Worm (Caenorhabditis elegans) whole organism, late embryonic: Measurements from ENCODE around the gene Y94H6A.10.

Experiments
- F13H6.1 ChIP-seq: sonication (generic microtip); optimal IDR thresholded peaks from 2 replicates; lab custom pipeline; 2016; ENCODE audit warnings: missing genetic modification characterization, missing compliant biosample characterization
- ahr-1 ChIP-seq: sonication (generic microtip); optimal IDR thresholded peaks from 2 replicates; lab custom pipeline; 2016; ENCODE audit warnings: missing genetic modification characterization, missing compliant biosample characterization
- ceh-30 ChIP-seq: fragments of 150-350 bp; optimal IDR thresholded peaks from 2 replicates; lab custom pipeline; 2014; ENCODE audit warnings: missing biosample characterization, missing genetic modification characterization
- ceh-9 ChIP-seq: sonication (generic microtip); optimal IDR thresholded peaks from 2 replicates; lab custom pipeline; 2016; ENCODE audit warnings: mild to moderate bottlenecking, missing genetic modification characterization, inconsistent platforms, missing compliant biosample characterization
- dve-1 ChIP-seq: sonication (generic microtip); optimal IDR thresholded peaks from 2 replicates; lab custom pipeline; 2017; ENCODE audit warnings: antibody characterized with exemption, mild to moderate bottlenecking, missing genetic modification characterization, missing compliant biosample characterization
- eyg-1 ChIP-seq: sonication (generic microtip); optimal IDR thresholded peaks from 2 replicates; lab custom pipeline; 2016; ENCODE audit warnings: missing genotype, missing genetic modification characterization, missing compliant biosample characterization
- lin-11 ChIP-seq: fragments of 200-800 bp; sonication (Bioruptor generic); optimal IDR thresholded peaks from 2 replicates; lab custom pipeline; 2018; ENCODE audit warnings: mild to moderate bottlenecking, missing genetic modification characterization, missing compliant biosample characterization
- nhr-11 ChIP-seq: fragments of 150-350 bp; optimal IDR thresholded peaks from 2 replicates; lab custom pipeline; 2014; ENCODE audit warnings: missing biosample characterization, missing genetic modification characterization
- pag-3 ChIP-seq: sonication (generic microtip); optimal IDR thresholded peaks from 2 replicates; lab custom pipeline; 2016; ENCODE audit warnings: missing compliant biosample characterization, missing genetic modification characterization, borderline replicate concordance
- pqm-1 ChIP-seq: sonication (generic microtip); optimal IDR thresholded peaks from 2 replicates; lab custom pipeline; 2016; ENCODE audit warnings: missing genetic modification characterization, missing compliant biosample characterization
- sox-4 ChIP-seq: sonication (generic microtip); optimal IDR thresholded peaks from 2 replicates; lab custom pipeline; 2017; ENCODE audit warnings: mild to moderate bottlenecking, missing genetic modification characterization, inconsistent platforms, missing compliant biosample characterization
- tbx-2 ChIP-seq: sonication (generic microtip); optimal IDR thresholded peaks from 2 replicates; lab custom pipeline; 2016; ENCODE audit warnings: missing genetic modification characterization, missing compliant biosample characterization
- unc-42 ChIP-seq: sonication (generic microtip); optimal IDR thresholded peaks from 2 replicates; lab custom pipeline; 2016; ENCODE audit warnings: missing genotype, missing genetic modification characterization, missing compliant biosample characterization

DNA sequence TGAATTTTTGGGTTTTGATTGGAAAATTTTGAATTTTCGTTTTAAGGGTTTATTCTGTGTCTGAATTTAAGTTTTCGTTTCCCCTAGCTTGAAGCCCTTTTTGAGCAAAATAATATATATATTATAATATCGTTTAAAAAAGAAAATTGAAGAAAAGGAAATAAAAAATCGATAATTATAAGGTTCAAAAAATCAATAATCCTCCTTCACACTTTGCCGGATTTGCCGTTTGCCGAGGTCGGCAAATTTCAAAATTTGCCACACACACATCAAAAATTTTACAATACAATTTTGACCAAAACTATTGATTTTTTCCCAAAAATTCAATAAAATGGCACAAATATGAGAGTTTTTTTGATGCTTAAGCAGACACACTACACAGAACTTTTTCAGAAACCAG, 26.1 kb upstream of the Y94H6A.10 start:
- TF ChIP-seq unc-42 (tag; lab: Kevin White, UChicago): no peak
- TF ChIP-seq nhr-11 (tag; lab: Kevin White, UChicago): no peak
- no peak for TF ChIP-seq pqm-1 (tag; lab: Kevin White, UChicago)
- TF ChIP-seq tbx-2 (tag; lab: Kevin White, UChicago): no peak
- TF ChIP-seq lin-11: no peak
- no peak for TF ChIP-seq ceh-30 (tag; lab: Kevin White, UChicago)
- no peak for TF ChIP-seq sox-4 (tag; lab: Kevin White, UChicago)
- no peak for TF ChIP-seq ahr-1
- TF ChIP-seq F13H6.1 (tag; lab: Kevin White, UChicago): no peak
- TF ChIP-seq eyg-1: no peak
- no peak for TF ChIP-seq pag-3 (tag; lab: Kevin White, UChicago)
- no peak for TF ChIP-seq dve-1
- TF ChIP-seq ceh-9 (tag; lab: Kevin White, UChicago): no peak
